Fruit fly (Drosophila melanogaster) Kc167 (cell line): ENCODE data around the gene Pif1A.

Source experiments
- Myc ChIP-seq: fragments of >200 bp; optimal IDR thresholded peaks from 2 replicates; lab custom pipeline; 2017; ENCODE audit warnings: missing external identifiers
- Sin3A ChIP-seq: fragments of >200 bp; optimal IDR thresholded peaks from 2 replicates; lab custom pipeline; 2018; ENCODE audit warnings: missing external identifiers
- h ChIP-seq: fragments of >200 bp; optimal IDR thresholded peaks from 3 replicates; lab custom pipeline; 2018; ENCODE audit warnings: missing external identifiers

DNA sequence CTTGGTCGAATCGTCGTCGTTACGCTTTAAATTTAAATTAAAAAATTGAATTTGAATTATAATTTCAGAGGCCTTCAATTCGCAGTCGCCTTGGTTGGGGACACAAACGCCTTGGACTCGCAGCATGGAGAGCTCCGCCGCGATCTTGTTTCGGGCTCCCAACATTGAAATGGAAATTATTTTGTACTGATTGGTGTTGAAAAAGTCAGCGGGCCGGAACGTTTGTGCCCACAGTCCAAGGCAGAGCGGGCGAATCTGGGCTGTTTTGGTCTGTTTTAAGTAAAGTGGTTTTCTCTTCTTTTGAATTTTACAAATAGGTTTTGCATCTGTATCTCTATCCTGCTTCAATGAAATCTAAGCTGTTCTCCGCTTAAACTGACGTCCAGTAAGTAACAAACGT lies 14.1 kb upstream of the Pif1A start:
- no peak for TF ChIP-seq Sin3A
- no peak for TF ChIP-seq h (lab: Kevin White, UChicago)
- no peak for TF ChIP-seq Myc (lab: Kevin White, UChicago)
